Worm (Caenorhabditis elegans): Measurements from ENCODE around the gene exp-2.

exp-2 gene

ce11 chrV:6101243-6101898 lies 29.8 kb upstream of the exp-2 start:
- no peak for TF ChIP-seq peb-1 (tag; optimal IDR thresholded peaks at IDR 0.05)
- peak; percentile 43 for TF ChIP-seq fos-1 (tag; optimal IDR thresholded peaks at IDR 0.05)
- peak in 1 of 2 experiments; percentile 39 for TF ChIP-seq lsy-2 (tag; optimal IDR thresholded peaks at IDR 0.05)
- no peak for TF ChIP-seq nhr-10 (tag; optimal IDR thresholded peaks at IDR 0.05)

ce11 chrV:6103429-6103828 lies 27.8 kb upstream of the exp-2 start, which contains the start of gene Y38A10A.11:
TSS of gene Y38A10A.11 (minus strand) at chrV:6103529.
- no peak for TF ChIP-seq sma-9 (GFP tag; optimal IDR thresholded peaks at IDR 0.05)
- no peak for TF ChIP-seq sma-9 (tag; optimal IDR thresholded peaks at IDR 0.05)
- TF ChIP-seq nhr-10 (tag; optimal IDR thresholded peaks at IDR 0.05), result no peak
- TF ChIP-seq mdl-1 (tag; optimal IDR thresholded peaks at IDR 0.05), result no peak
- TF ChIP-seq ztf-11 (tag; optimal IDR thresholded peaks at IDR 0.05), result no peak
- no peak for TF ChIP-seq sma-3 (GFP tag; optimal IDR thresholded peaks at IDR 0.05)
- TF ChIP-seq ztf-1 (GFP tag; conservative IDR thresholded peaks at IDR 0.05), result no peak
- no peak for TF ChIP-seq zag-1 (tag; optimal IDR thresholded peaks at IDR 0.05)
- TF ChIP-seq unc-39 (tag; optimal IDR thresholded peaks at IDR 0.05), result no peak
- no peak for TF ChIP-seq alr-1 (tag; optimal IDR thresholded peaks at IDR 0.05)
- TF ChIP-seq lin-39 (tag; optimal IDR thresholded peaks at IDR 0.05), result no peak
- no peak for TF ChIP-seq lsy-2 (tag; optimal IDR thresholded peaks at IDR 0.05)
- no peak for TF ChIP-seq F13H6.1 (tag; optimal IDR thresholded peaks at IDR 0.05)

- peak; percentile 98 for TF ChIP-seq blmp-1 (tag; optimal IDR thresholded peaks at IDR 0.05; ENCODE audit: insufficient read depth)
- no peak for TF ChIP-seq unc-55 (GFP tag; optimal IDR thresholded peaks at IDR 0.05)
These were observed 25.8 kb upstream of the exp-2 start, which contains the start of gene atf-8 for ce11 chrV:6105374-6105773. TSS of gene atf-8 (plus strand) at chrV:6105607.

ce11 chrV:6107474-6107873 lies 23.7 kb upstream of the exp-2 start, which contains the start of gene cwf-19L1:
TSS of gene cwf-19L1 (plus strand) at chrV:6107828.
- TF ChIP-seq crh-2 (tag; optimal IDR thresholded peaks at IDR 0.05), result peak; percentile 68
- TF ChIP-seq lin-39 (tag; optimal IDR thresholded peaks at IDR 0.05), result no peak
- TF ChIP-seq lsy-2 (tag; optimal IDR thresholded peaks at IDR 0.05), result peak; percentile 13 to 77
- no peak for TF ChIP-seq peb-1 (tag; optimal IDR thresholded peaks at IDR 0.05)
- TF ChIP-seq sma-3 (GFP tag; optimal IDR thresholded peaks at IDR 0.05), result peak; percentile 35
- no peak for TF ChIP-seq ztf-4 (tag; optimal IDR thresholded peaks at IDR 0.05)
- no peak for TF ChIP-seq blmp-1 (tag; optimal IDR thresholded peaks at IDR 0.05; ENCODE audit: insufficient read depth)
- peak; percentile 41 for TF ChIP-seq F13H6.1 (tag; optimal IDR thresholded peaks at IDR 0.05)
- no peak for TF ChIP-seq skn-1 (tag; optimal IDR thresholded peaks at IDR 0.05)
- no peak for TF ChIP-seq nhr-11 (tag; optimal IDR thresholded peaks at IDR 0.05)
- peak; percentile 53 for TF ChIP-seq nhr-25 (tag; optimal IDR thresholded peaks at IDR 0.05)
- no peak for TF ChIP-seq mbf-1 (tag; optimal IDR thresholded peaks at IDR 0.05)
- no peak for TF ChIP-seq dmd-4 (tag; optimal IDR thresholded peaks at IDR 0.05)
- no peak for TF ChIP-seq alr-1 (tag; optimal IDR thresholded peaks at IDR 0.05)
- TF ChIP-seq mab-5 (tag; optimal IDR thresholded peaks at IDR 0.05), result peak; percentile 90
- no peak for TF ChIP-seq ztf-11 (tag; optimal IDR thresholded peaks at IDR 0.05)
- TF ChIP-seq ztf-1 (GFP tag; conservative IDR thresholded peaks at IDR 0.05), result no peak
- no peak for TF ChIP-seq ceh-16 (tag; optimal IDR thresholded peaks at IDR 0.05)
- no peak for TF ChIP-seq Y55F3AM.14 (GFP tag; optimal IDR thresholded peaks at IDR 0.05)
- TF ChIP-seq unc-62 (GFP tag; optimal IDR thresholded peaks at IDR 0.05), result peak; percentile 3
- TF ChIP-seq nhr-12 (tag; optimal IDR thresholded peaks at IDR 0.05), result no peak
- peak; percentile 93 for TF ChIP-seq gmeb-1 (tag; optimal IDR thresholded peaks at IDR 0.05)
- no peak for TF ChIP-seq mdl-1 (tag; optimal IDR thresholded peaks at IDR 0.05)
- peak; percentile 65 for TF ChIP-seq R02D3.7 (tag; optimal IDR thresholded peaks at IDR 0.05)
- TF ChIP-seq nhr-237 (tag; optimal IDR thresholded peaks at IDR 0.05), result no peak
- TF ChIP-seq ama-1 (optimal IDR thresholded peaks at IDR 0.05), result peak; percentile 24
- no peak for TF ChIP-seq aly-2 (tag; optimal IDR thresholded peaks at IDR 0.05)
- no peak for TF ChIP-seq nhr-6 (tag; optimal IDR thresholded peaks at IDR 0.05)
- TF ChIP-seq C34F6.9 (tag; optimal IDR thresholded peaks at IDR 0.05), result peak; percentile 76
- no peak for TF ChIP-seq ceh-82 (tag; optimal IDR thresholded peaks at IDR 0.05)
- TF ChIP-seq elt-1 (tag; optimal IDR thresholded peaks at IDR 0.05), result no peak
- TF ChIP-seq nhr-23 (tag; optimal IDR thresholded peaks at IDR 0.05), result no peak
- no peak for TF ChIP-seq ZK546.5 (tag; optimal IDR thresholded peaks at IDR 0.05)
- TF ChIP-seq fos-1 (tag; optimal IDR thresholded peaks at IDR 0.05), result peak; percentile 9
- TF ChIP-seq zag-1 (tag; optimal IDR thresholded peaks at IDR 0.05), result no peak
- TF ChIP-seq sma-9 (GFP tag; optimal IDR thresholded peaks at IDR 0.05), result peak; percentile 84
- TF ChIP-seq sma-9 (tag; optimal IDR thresholded peaks at IDR 0.05), result no peak
- peak; percentile 83 for TF ChIP-seq unc-55 (GFP tag; optimal IDR thresholded peaks at IDR 0.05)
- no peak for TF ChIP-seq elt-3 (tag; optimal IDR thresholded peaks at IDR 0.05)
- TF ChIP-seq nhr-77 (tag; optimal IDR thresholded peaks at IDR 0.05), result no peak
- peak; percentile 48 for TF ChIP-seq nhr-129 (tag; optimal IDR thresholded peaks at IDR 0.05)
- TF ChIP-seq nhr-21 (tag; optimal IDR thresholded peaks at IDR 0.05), result peak; percentile 57
- TF ChIP-seq nhr-10 (tag; optimal IDR thresholded peaks at IDR 0.05), result no peak
- peak; percentile 22 for TF ChIP-seq sem-4 (tag; optimal IDR thresholded peaks at IDR 0.05)
- no peak for TF ChIP-seq egl-27 (tag; optimal IDR thresholded peaks at IDR 0.05)

Measured in whole organism, L2 larva.